Fruit fly (Drosophila melanogaster) whole organism, embryonic: ENCODE results near the gene TwdlE.
"Not testable (repeated sequence)": the region's sequence is repeated elsewhere in the genome, so short reads cannot be mapped to it uniquely, and the experiment has no call there.

ENCODE experiments used
- Abd-B ChIP-seq: fragments of 200-800 bp; sonication (Bioruptor generic); optimal IDR thresholded peaks from 2 replicates; lab custom pipeline; 2018; ENCODE audit warnings: missing biosample characterization, mild to moderate bottlenecking, missing genetic modification characterization, moderate library complexity
- Awh ChIP-seq: fragments of 200-800 bp; sonication (Bioruptor generic); IDR thresholded peaks from 2 replicates; pipeline ENCODE4, ENCODE4 v1.3.6; 2022; ENCODE audit warnings: missing biosample characterization, missing genetic modification characterization
- CG11247 ChIP-seq: fragments of 200-800 bp; sonication (Bioruptor generic); IDR thresholded peaks from 2 replicates; pipeline ENCODE4 v1.3.6; 2022; ENCODE audit warnings: missing biosample characterization, missing genetic modification characterization
- CG14860 ChIP-seq: fragments of 200-800 bp; sonication (Bioruptor generic); IDR thresholded peaks from 3 replicates; pipeline ENCODE4 v1.3.6; 2022; ENCODE audit warnings: missing biosample characterization, missing genetic modification characterization; ENCODE audit not compliant: partially characterized antibody
- CG15601 ChIP-seq: fragments of 200-800 bp; sonication (Bioruptor generic); optimal IDR thresholded peaks from 3 replicates; lab custom pipeline; 2019; ENCODE audit warnings: missing biosample characterization, mild to moderate bottlenecking, missing genetic modification characterization, moderate library complexity
- CG16813 ChIP-seq: fragments of 200-800 bp; sonication (Bioruptor generic); IDR thresholded peaks from 3 replicates; pipeline ENCODE4 v1.3.6; 2022; ENCODE audit warnings: missing biosample characterization, missing genetic modification characterization; ENCODE audit not compliant: partially characterized antibody
- CG17912 ChIP-seq: fragments of 200-800 bp; sonication (Bioruptor generic); optimal IDR thresholded peaks from 2 replicates; lab custom pipeline; 2018; ENCODE audit warnings: missing biosample characterization, mild to moderate bottlenecking, missing genetic modification characterization
- CG30403 ChIP-seq: fragments of 200-800 bp; sonication (Bioruptor generic); optimal IDR thresholded peaks from 3 replicates; lab custom pipeline; 2016; ENCODE audit warnings: missing biosample characterization, missing genetic modification characterization
- CG34422 ChIP-seq: fragments of 200-800 bp; sonication (Bioruptor generic); IDR thresholded peaks from 3 replicates; pipeline ENCODE4 v1.3.6; 2022; ENCODE audit warnings: missing biosample characterization, missing genetic modification characterization
- CG42726 ChIP-seq: fragments of 200-800 bp; sonication (Bioruptor generic); IDR thresholded peaks from 2 replicates; pipeline ENCODE4 v1.3.6; 2022; ENCODE audit warnings: missing biosample characterization, missing genetic modification characterization; ENCODE audit not compliant: partially characterized antibody
- CG6791 ChIP-seq: fragments of 200-800 bp; sonication (Bioruptor generic); IDR thresholded peaks from 3 replicates; pipeline ENCODE4 v1.3.6; 2022; ENCODE audit warnings: missing biosample characterization, missing genetic modification characterization; ENCODE audit not compliant: partially characterized antibody
- CG7839 ChIP-seq: fragments of 200-800 bp; sonication (Bioruptor generic); optimal IDR thresholded peaks from 3 replicates; lab custom pipeline; 2018; ENCODE audit warnings: missing biosample characterization, mild to moderate bottlenecking, missing genetic modification characterization, moderate library complexity
- CG8290 ChIP-seq, 3 experiments: fragments of 200-800 bp; sonication (Bioruptor generic); optimal IDR thresholded peaks; 2 replicates each; lab custom pipeline; 2016 to 2019; ENCODE audit warnings: missing biosample characterization in 3 of 3, missing genetic modification characterization in 3 of 3, mild to moderate bottlenecking in 2 of 3, moderate library complexity in 1 of 3
- CG9817 ChIP-seq: fragments of 200-800 bp; sonication (Bioruptor generic); optimal IDR thresholded peaks from 2 replicates; lab custom pipeline; 2018; ENCODE audit warnings: missing biosample characterization, mild to moderate bottlenecking, missing genetic modification characterization, moderate library complexity
- CG9932 ChIP-seq: fragments of 200-800 bp; sonication (Bioruptor generic); IDR thresholded peaks from 2 replicates; pipeline ENCODE4 v1.3.6; 2022; ENCODE audit warnings: missing biosample characterization, missing genetic modification characterization
- CoRest ChIP-seq: fragments of 200-800 bp; sonication (Bioruptor generic); optimal IDR thresholded peaks from 3 replicates; lab custom pipeline; 2018; ENCODE audit warnings: missing biosample characterization, mild to moderate bottlenecking, missing genetic modification characterization, moderate library complexity
- Deaf1 ChIP-seq: fragments of 200-800 bp; optimal IDR thresholded peaks from 3 replicates; lab custom pipeline; 2019; ENCODE audit warnings: missing biosample characterization, mild to moderate bottlenecking, missing genetic modification characterization, moderate library complexity
- Dek ChIP-seq: fragments of 200-800 bp; sonication (Bioruptor generic); optimal IDR thresholded peaks from 3 replicates; lab custom pipeline; 2019; ENCODE audit warnings: missing biosample characterization, mild to moderate bottlenecking, missing genetic modification characterization, moderate library complexity
- Dp ChIP-seq: fragments of 200-800 bp; sonication (Bioruptor generic); optimal IDR thresholded peaks from 2 replicates; lab custom pipeline; 2018; ENCODE audit warnings: missing biosample characterization, mild to moderate bottlenecking, missing genetic modification characterization, moderate library complexity
- E2f2 ChIP-seq: fragments of 200-800 bp; sonication (Bioruptor generic); IDR thresholded peaks from 2 replicates; pipeline ENCODE4 v1.3.6; 2022; ENCODE audit warnings: missing biosample characterization, missing genetic modification characterization
- Ets97D ChIP-seq: fragments of 200-800 bp; sonication (Bioruptor generic); optimal IDR thresholded peaks from 3 replicates; lab custom pipeline; 2016; ENCODE audit warnings: missing biosample characterization, missing genetic modification characterization
- HmgD ChIP-seq: fragments of 200-800 bp; sonication (Bioruptor generic); optimal IDR thresholded peaks from 3 replicates; lab custom pipeline; 2016; ENCODE audit warnings: missing biosample characterization, missing genetic modification characterization
- Hr51 ChIP-seq, 2 experiments: fragments of 200-800 bp; sonication (Bioruptor generic); optimal IDR thresholded peaks; 2 replicates in 1 of 2; 3 replicates in 1 of 2; lab custom pipeline; 2016 to 2018; ENCODE audit warnings: missing biosample characterization in 2 of 2, missing genetic modification characterization in 2 of 2, mild to moderate bottlenecking in 1 of 2, moderate library complexity in 1 of 2
- Lhr ChIP-seq: fragments of 200-800 bp; sonication (Bioruptor generic); optimal IDR thresholded peaks from 3 replicates; lab custom pipeline; 2017; ENCODE audit warnings: mild to moderate bottlenecking, missing biosample characterization, missing genetic modification reagents, missing genetic modification characterization
- Myb ChIP-seq: fragments of 200-800 bp; sonication (Bioruptor generic); optimal IDR thresholded peaks from 2 replicates; lab custom pipeline; 2016; ENCODE audit warnings: missing biosample characterization, missing genetic modification characterization
- Pdp1 ChIP-seq, 2 experiments: fragments of 200-800 bp; sonication (Bioruptor generic); optimal IDR thresholded peaks; 3 replicates each; lab custom pipeline; 2016; ENCODE audit warnings: missing biosample characterization in 2 of 2, missing genetic modification characterization in 2 of 2, mild to moderate bottlenecking in 1 of 2, moderate library complexity in 1 of 2
- Scr ChIP-seq: fragments of 200-800 bp; sonication (Bioruptor generic); IDR thresholded peaks from 2 replicates; pipeline ENCODE4 v1.3.6; 2022; ENCODE audit warnings: missing biosample characterization, missing genetic modification characterization; ENCODE audit not compliant: partially characterized antibody
- Xbp1 ChIP-seq: fragments of 200-800 bp; sonication (Bioruptor generic); optimal IDR thresholded peaks from 3 replicates; lab custom pipeline; 2016; ENCODE audit warnings: missing biosample characterization, mild to moderate bottlenecking, missing genetic modification characterization
- ato ChIP-seq: fragments of 200-800 bp; sonication (Bioruptor generic); IDR thresholded peaks from 2 replicates; pipeline ENCODE4 v1.3.6; 2022; ENCODE audit warnings: missing biosample characterization, missing genetic modification characterization; ENCODE audit not compliant: partially characterized antibody
- cad ChIP-seq: fragments of >200 bp; optimal IDR thresholded peaks from 2 replicates; lab custom pipeline; 2017; ENCODE audit warnings: missing biosample characterization, missing genetic modification characterization
- chif ChIP-seq, 2 experiments: fragments of 200-800 bp; sonication (Bioruptor generic); optimal IDR thresholded peaks; 3 replicates each; lab custom pipeline; 2016; ENCODE audit warnings: missing biosample characterization in 2 of 2, missing genetic modification characterization in 2 of 2
- ci ChIP-seq: fragments of 200-800 bp; sonication (Bioruptor generic); IDR thresholded peaks from 3 replicates; pipeline ENCODE4 v1.3.6; 2022; ENCODE audit warnings: missing biosample characterization, missing genetic modification characterization
- grau ChIP-seq: fragments of 200-800 bp; optimal IDR thresholded peaks from 3 replicates; lab custom pipeline; 2019; ENCODE audit warnings: missing biosample characterization, mild to moderate bottlenecking, missing genetic modification characterization, moderate library complexity
- ind ChIP-seq: fragments of 200-800 bp; sonication (Bioruptor generic); optimal IDR thresholded peaks from 3 replicates; lab custom pipeline; 2016; ENCODE audit warnings: missing biosample characterization, missing genetic modification characterization
- knrl ChIP-seq: fragments of 200-800 bp; sonication (Bioruptor generic); IDR thresholded peaks from 3 replicates; pipeline ENCODE4 v1.3.6; 2022; ENCODE audit warnings: missing biosample characterization, missing genetic modification characterization; ENCODE audit not compliant: partially characterized antibody
- onecut ChIP-seq: fragments of 200-800 bp; sonication (Bioruptor generic); IDR thresholded peaks from 2 replicates; pipeline ENCODE4 v1.3.6; 2022; ENCODE audit warnings: missing biosample characterization, missing genetic modification characterization
- pan ChIP-seq, 4 experiments: fragments of >200 bp in 3 of 4; fragments of 200-800 bp in 1 of 4; sonication (Bioruptor generic) in 1 of 4; optimal IDR thresholded peaks in 3 of 4; IDR thresholded peaks in 1 of 4; 2 replicates each; pipeline versions ENCODE4 v1.3.6 to Lab custom; 2017 to 2022; ENCODE audit warnings: missing biosample characterization in 2 of 4, missing genetic modification characterization in 2 of 4, mixed read lengths in 1 of 4
- pzg ChIP-seq: fragments of 200-800 bp; sonication (Bioruptor generic); optimal IDR thresholded peaks from 3 replicates; lab custom pipeline; 2018; ENCODE audit warnings: missing biosample characterization, mild to moderate bottlenecking, missing genetic modification characterization, moderate library complexity
- row ChIP-seq: fragments of 200-800 bp; sonication (Bioruptor generic); IDR thresholded peaks from 3 replicates; pipeline ENCODE4 v1.3.6; 2022; ENCODE audit warnings: missing biosample characterization, missing genetic modification characterization
- slbo ChIP-seq: fragments of 200-800 bp; sonication (Bioruptor generic); IDR thresholded peaks from 2 replicates; pipeline ENCODE4 v1.3.6; 2022; ENCODE audit warnings: missing biosample characterization, missing genetic modification characterization
- sob ChIP-seq: fragments of 200-800 bp; sonication (Bioruptor generic); IDR thresholded peaks from 2 replicates; pipeline ENCODE4 v1.3.6; 2022; ENCODE audit warnings: missing biosample characterization, missing genetic modification characterization
- ssp ChIP-seq: fragments of 200-800 bp; sonication (Bioruptor generic); IDR thresholded peaks from 2 replicates; pipeline ENCODE4 v1.3.6; 2022; ENCODE audit warnings: missing biosample characterization, missing genetic modification characterization
- tna ChIP-seq: fragments of 200-800 bp; sonication (Bioruptor generic); IDR thresholded peaks from 2 replicates; pipeline ENCODE4 v1.3.6; 2022; ENCODE audit warnings: missing biosample characterization, missing genetic modification characterization; ENCODE audit not compliant: partially characterized antibody
- zen ChIP-seq: fragments of 200-800 bp; sonication (Bioruptor generic); optimal IDR thresholded peaks from 3 replicates; lab custom pipeline; 2018; ENCODE audit warnings: missing biosample characterization, mild to moderate bottlenecking, missing genetic modification characterization, moderate library complexity

Gene TwdlE

DNA sequence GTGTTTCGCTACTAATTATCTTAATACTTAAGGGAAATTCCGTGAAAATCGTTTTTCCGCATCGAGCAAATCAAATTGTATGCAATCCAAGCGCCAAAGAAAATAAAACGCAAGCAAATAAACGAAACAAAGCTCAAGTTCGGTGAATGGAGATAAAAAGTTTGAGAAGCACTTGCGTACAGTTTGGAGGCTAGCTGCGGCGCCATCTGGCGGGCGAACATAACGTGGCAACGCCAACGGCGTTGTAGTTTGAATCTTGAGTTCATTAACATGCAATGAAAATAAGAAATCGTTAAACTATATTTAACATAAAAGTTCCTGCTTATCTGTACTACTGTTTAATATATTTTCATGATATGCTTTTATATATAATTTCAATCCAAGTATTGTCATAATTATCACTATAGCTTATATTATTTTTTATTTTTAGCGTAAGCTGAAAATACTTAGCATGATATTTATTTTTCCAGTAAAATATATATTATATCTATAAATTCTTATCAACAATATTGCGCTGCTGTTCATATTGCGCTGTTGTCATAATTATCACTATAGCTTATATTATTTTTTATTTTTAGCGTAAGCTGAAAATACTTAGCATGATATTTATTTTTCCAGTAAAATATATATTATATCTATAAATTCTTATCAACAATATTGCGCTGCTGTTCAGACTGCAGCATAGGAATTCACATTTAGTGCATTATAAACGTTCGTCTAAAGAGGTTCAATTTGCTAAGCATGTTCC, 4.1 kb downstream of the TwdlE start, which contains the start of gene lectin-28C (continued):
- TF ChIP-seq CG34422 (GFP tag; lab: Robert Waterston, UW), result peak; percentile 17; the same call in 1 of the 3 replicates
- 0 out of 2 replicates have a peak, but pooled peaks have one; percentile 10 for TF ChIP-seq Awh (GFP tag; lab: Robert Waterston, UW)
- TF ChIP-seq CG17912 (GFP tag; lab: Kevin White, UChicago), result peak; percentile 29
- peak; percentile 88 for TF ChIP-seq CG6791 (GFP tag; lab: Robert Waterston, UW)
- TF ChIP-seq zen (tag; lab: Kevin White, UChicago), result peak; percentile 22
- peak in 1 of 2 experiments; percentile 4 for TF ChIP-seq Hr51 (GFP tag; optimal IDR thresholded peaks at IDR 0.05; lab: Kevin White, UChicago)
- 0 out of 2 replicates have a peak, but pooled peaks have one; percentile 32 for TF ChIP-seq slbo (GFP tag; lab: Robert Waterston, UW)
- peak; percentile 4 for TF ChIP-seq CG30403 (GFP tag; lab: Kevin White, UChicago)
- peak; percentile 58 for TF ChIP-seq Dp (GFP tag; lab: Kevin White, UChicago)
- 0 out of 3 replicates have a peak, but pooled peaks have one; percentile 20 for TF ChIP-seq ci (GFP tag; lab: Robert Waterston, UW)
- TF ChIP-seq CG7839 (tag; lab: Kevin White, UChicago), result peak; percentile 30
- 0 out of 3 replicates have a peak, but pooled peaks have one; percentile 32 for TF ChIP-seq CG14860
- TF ChIP-seq ind (GFP tag; lab: Kevin White, UChicago), result peak; percentile 22
- peak; percentile 54; the same call in 1 of the 3 replicates for TF ChIP-seq CG16813
- peak; percentile 45 for TF ChIP-seq CG8290 (GFP tag; optimal IDR thresholded peaks at IDR 0.05; lab: Kevin White, UChicago)
- TF ChIP-seq CG8290 (tag; optimal IDR thresholded peaks at IDR 0.05; lab: Kevin White, UChicago), result peak in 1 of 2 experiments; percentile 22
- TF ChIP-seq CG15601 (tag; lab: Kevin White, UChicago), result peak; percentile 2
- peak; percentile 39 for TF ChIP-seq Lhr (GFP tag; lab: Kevin White, UChicago)
- 0 out of 2 replicates have a peak, but pooled peaks have one; percentile 7 for TF ChIP-seq ssp (GFP tag; lab: Robert Waterston, UW)
- peak; percentile 12 for TF ChIP-seq CoRest (tag; lab: Kevin White, UChicago)
- TF ChIP-seq chif (GFP tag; optimal IDR thresholded peaks at IDR 0.05; lab: Kevin White, UChicago), result peak in 1 of 2 experiments; percentile 13
- peak; percentile 24; the same call in 1 of the 2 replicates for TF ChIP-seq sob (GFP tag; lab: Robert Waterston, UW)
- TF ChIP-seq Deaf1, result peak; percentile 8
- peak; percentile 9; the same call in 1 of the 2 replicates for TF ChIP-seq onecut
- peak; percentile 21; the same call in 1 of the 2 replicates for TF ChIP-seq CG11247 (GFP tag; lab: Robert Waterston, UW)
- peak; percentile 16 for TF ChIP-seq pzg (GFP tag; lab: Kevin White, UChicago)
- TF ChIP-seq tna (GFP tag; lab: Robert Waterston, UW), result peak; percentile 32; the same call in 1 of the 2 replicates
- TF ChIP-seq E2f2 (GFP tag; lab: Robert Waterston, UW), result peak; percentile 68
- peak; percentile 72 for TF ChIP-seq CG42726
- TF ChIP-seq grau (tag; lab: Kevin White, UChicago), result peak; percentile 1
- TF ChIP-seq cad (GFP tag; lab: Kevin White, UChicago), result peak; percentile 94
- peak in 1 of 2 experiments; percentile 1 for TF ChIP-seq Pdp1 (GFP tag; optimal IDR thresholded peaks at IDR 0.05; lab: Kevin White, UChicago)
- peak; percentile 2 for TF ChIP-seq Dek (tag; lab: Kevin White, UChicago)
- TF ChIP-seq Abd-B (GFP tag; lab: Kevin White, UChicago), result peak; percentile 87
- TF ChIP-seq pan (optimal IDR thresholded peaks at IDR 0.05; lab: Kevin White, UChicago), result not testable (repeated sequence)
- peak in 1 of 2 experiments; percentile 45 for TF ChIP-seq pan (GFP tag; optimal IDR thresholded peaks at IDR 0.05 in 1 of 2, IDR thresholded peaks at IDR 0.05 in 1 of 2)
- peak; percentile 74 for TF ChIP-seq HmgD (GFP tag; lab: Kevin White, UChicago)
- peak; percentile 91 for TF ChIP-seq Myb
- peak; percentile 23; the same call in 1 of the 3 replicates for TF ChIP-seq row (GFP tag; lab: Robert Waterston, UW)
- 0 out of 2 replicates have a peak, but pooled peaks have one; percentile 12 for TF ChIP-seq Scr
- TF ChIP-seq Ets97D (GFP tag; lab: Kevin White, UChicago), result peak; percentile 36
- peak; percentile 8 for TF ChIP-seq CG9817 (tag; lab: Kevin White, UChicago)
- 0 out of 2 replicates have a peak, but pooled peaks have one; percentile 22 for TF ChIP-seq CG9932
- peak; percentile 60; the same call in 1 of the 2 replicates for TF ChIP-seq ato
- peak; percentile 47; the same call in 2 of the 3 replicates for TF ChIP-seq knrl (GFP tag; lab: Robert Waterston, UW)
- peak; percentile 13 for TF ChIP-seq Xbp1 (GFP tag; lab: Kevin White, UChicago)
